Worm (Caenorhabditis elegans): ENCODE results near the gene T27C5.10.

ce11 chrV:17469180-17469579 is 39.2 kb upstream of the T27C5.10 start, which contains the start of gene F20E11.17:
- TF ChIP-seq ceh-82 (tag; optimal IDR thresholded peaks at IDR 0.05) (no peak), fkh-10 (GFP tag; optimal IDR thresholded peaks at IDR 0.05) (no peak), snpc-4 (tag; optimal IDR thresholded peaks at IDR 0.05) (no peak), nhr-237 (tag; optimal IDR thresholded peaks at IDR 0.05) (no peak)

Data from whole organism, L3 larva.